Worm (Caenorhabditis elegans) whole organism, young adult: ENCODE data around the gene Y60A3A.23.

Experiments used
- dox-1 ChIP-seq: fragments of 200-800 bp; sonication (Bioruptor generic); IDR thresholded peaks from 2 replicates; pipeline ENCODE4 v1.3.6; 2022; ENCODE audit warnings: missing genetic modification reagents, missing genetic modification characterization, missing compliant biosample characterization
- nfya-1 ChIP-seq: sonication (generic microtip); optimal IDR thresholded peaks from 2 replicates; lab custom pipeline; 2017; ENCODE audit warnings: antibody characterized with exemption, missing compliant biosample characterization, missing genetic modification characterization, borderline replicate concordance; ENCODE audit not compliant: insufficient read depth

DNA sequence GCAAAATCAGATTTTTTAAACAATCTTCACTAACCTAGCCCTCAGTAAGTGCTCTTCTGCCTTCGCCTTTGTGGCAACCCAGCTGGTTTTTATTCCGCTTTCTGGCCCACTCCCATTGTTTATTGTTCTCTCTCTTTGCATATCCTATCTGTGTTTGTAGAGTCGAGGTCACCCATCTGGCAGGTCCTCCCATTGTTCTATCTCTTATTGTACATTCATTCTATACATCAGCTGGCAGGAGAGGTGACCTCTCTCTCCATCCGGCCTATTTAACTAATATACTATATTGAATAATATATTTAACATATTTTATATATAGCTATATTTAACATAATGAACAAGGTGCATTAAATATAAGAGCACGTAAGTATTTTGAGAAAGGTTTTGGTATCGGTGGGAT lies 45.6 kb upstream of the Y60A3A.23 start:
- TF ChIP-seq dox-1 (no peak), nfya-1 (tag; lab: Kevin White, UChicago) (no peak)
